Worm (Caenorhabditis elegans): Measurements from ENCODE around the gene srh-293.

Gene srh-293

DNA sequence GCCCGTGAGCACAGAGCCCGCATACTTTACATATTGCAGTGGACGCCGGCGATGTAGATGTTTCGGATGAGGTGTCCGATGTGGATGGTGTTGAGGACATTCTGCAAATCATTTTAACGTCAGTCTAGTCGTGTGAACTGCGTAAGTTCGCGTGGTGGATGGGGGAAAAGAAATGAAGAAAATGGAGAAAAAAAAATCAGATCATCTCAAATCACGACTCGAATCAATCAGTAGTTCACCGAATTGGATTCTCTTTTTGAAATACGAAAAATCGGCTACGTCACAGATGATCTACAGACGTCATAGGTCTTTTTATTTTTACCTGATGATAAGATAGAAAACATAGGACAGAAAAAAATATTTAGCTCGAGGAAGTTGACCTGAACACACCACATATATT lies 10.4 kb downstream of the srh-293 start, which contains the start of gene nhr-102:
Gene nhr-102 (minus strand): TSS at position 101 of the 400 bp plus-strand sequence.
- no peak for TF ChIP-seq nhr-129 (tag; optimal IDR thresholded peaks at IDR 0.05)
- no peak for TF ChIP-seq dmd-4 (tag; optimal IDR thresholded peaks at IDR 0.05)
- TF ChIP-seq blmp-1 (tag; optimal IDR thresholded peaks at IDR 0.05; ENCODE audit: insufficient read depth), result no peak
- no peak for TF ChIP-seq nhr-77 (tag; optimal IDR thresholded peaks at IDR 0.05)
- TF ChIP-seq Y55F3AM.14 (GFP tag; optimal IDR thresholded peaks at IDR 0.05), result no peak
- no peak for TF ChIP-seq ZK546.5 (tag; optimal IDR thresholded peaks at IDR 0.05)
- no peak for TF ChIP-seq aly-2 (tag; optimal IDR thresholded peaks at IDR 0.05)
- TF ChIP-seq ceh-16 (tag; optimal IDR thresholded peaks at IDR 0.05), result no peak
- no peak for TF ChIP-seq unc-62 (GFP tag; optimal IDR thresholded peaks at IDR 0.05)
- no peak for TF ChIP-seq nhr-10 (tag; optimal IDR thresholded peaks at IDR 0.05)
- TF ChIP-seq nhr-11 (tag; optimal IDR thresholded peaks at IDR 0.05), result no peak

DNA sequence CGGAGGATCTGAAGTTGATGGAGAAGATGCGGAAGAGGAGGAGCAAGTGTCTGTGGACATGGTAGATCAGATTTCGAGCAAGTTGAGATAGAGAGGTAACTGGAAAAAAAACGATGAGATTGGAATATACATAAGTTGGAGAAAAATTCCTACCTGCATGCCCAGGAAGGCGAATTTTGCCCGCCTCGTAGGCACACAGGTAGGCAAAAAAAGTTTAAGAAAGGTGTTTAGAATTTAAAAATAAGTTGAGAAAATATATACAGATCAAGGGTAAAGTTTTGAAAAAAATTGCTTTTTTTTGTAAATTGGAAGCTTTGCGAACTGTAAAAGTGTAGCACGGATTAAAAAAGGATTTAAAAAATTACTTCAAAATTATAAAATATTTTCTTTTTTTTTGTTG lies 13.6 kb downstream of the srh-293 start, which contains the start of gene nhr-84:
Gene nhr-84 (minus strand): TSS at position 101 of the 400 bp plus-strand sequence.
- TF ChIP-seq alr-1 (tag; optimal IDR thresholded peaks at IDR 0.05) (no peak), nhr-11 (tag; optimal IDR thresholded peaks at IDR 0.05) (no peak), unc-55 (GFP tag; optimal IDR thresholded peaks at IDR 0.05) (no peak), aly-2 (tag; optimal IDR thresholded peaks at IDR 0.05) (no peak), ZK546.5 (tag; optimal IDR thresholded peaks at IDR 0.05) (no peak), dmd-4 (tag; optimal IDR thresholded peaks at IDR 0.05) (no peak), Y55F3AM.14 (GFP tag; optimal IDR thresholded peaks at IDR 0.05) (no peak), nhr-6 (tag; optimal IDR thresholded peaks at IDR 0.05) (no peak), nhr-77 (tag; optimal IDR thresholded peaks at IDR 0.05) (no peak), nhr-25 (tag; optimal IDR thresholded peaks at IDR 0.05) (no peak), ztf-4 (tag; optimal IDR thresholded peaks at IDR 0.05) (no peak), nhr-237 (tag; optimal IDR thresholded peaks at IDR 0.05) (no peak), peb-1 (tag; optimal IDR thresholded peaks at IDR 0.05) (no peak)

DNA sequence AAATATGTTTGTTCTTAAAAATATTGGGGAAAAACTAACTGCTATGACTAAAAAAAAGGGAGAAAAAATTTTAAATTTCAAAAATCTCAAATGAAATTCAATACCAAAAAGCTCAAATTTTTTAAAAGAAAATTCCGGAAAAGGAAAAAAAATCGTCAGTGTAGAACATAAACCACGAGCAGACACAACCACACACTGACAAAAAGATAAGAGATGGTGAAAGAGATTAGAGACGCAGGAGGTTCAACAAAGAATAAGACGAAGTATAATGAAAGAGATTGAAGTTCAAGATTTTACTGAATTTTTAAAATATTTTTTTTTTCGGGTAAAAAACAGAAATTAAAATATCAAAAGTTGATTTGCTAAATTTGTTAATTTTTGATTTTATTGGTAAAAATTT lies 14.1 kb downstream of the srh-293 start:
- TF ChIP-seq lin-13 (GFP tag; optimal IDR thresholded peaks at IDR 0.05) (no peak), lin-39 (tag; optimal IDR thresholded peaks at IDR 0.05) (no peak), sem-4 (tag; optimal IDR thresholded peaks at IDR 0.05) (no peak), egl-27 (tag; optimal IDR thresholded peaks at IDR 0.05) (no peak), mdl-1 (tag; optimal IDR thresholded peaks at IDR 0.05) (no peak), F13H6.1 (tag; optimal IDR thresholded peaks at IDR 0.05) (no peak), nhr-23 (tag; optimal IDR thresholded peaks at IDR 0.05) (no peak), alr-1 (tag; optimal IDR thresholded peaks at IDR 0.05) (no peak), ceh-16 (tag; optimal IDR thresholded peaks at IDR 0.05) (no peak), nhr-237 (tag; optimal IDR thresholded peaks at IDR 0.05) (no peak), Y55F3AM.14 (GFP tag; optimal IDR thresholded peaks at IDR 0.05) (peak; percentile 1), nhr-25 (tag; optimal IDR thresholded peaks at IDR 0.05) (no peak), sma-9 (GFP tag; optimal IDR thresholded peaks at IDR 0.05) (peak; percentile 20), sma-9 (tag; optimal IDR thresholded peaks at IDR 0.05) (no peak), unc-55 (GFP tag; optimal IDR thresholded peaks at IDR 0.05) (no peak), elt-3 (tag; optimal IDR thresholded peaks at IDR 0.05) (no peak), fos-1 (tag; optimal IDR thresholded peaks at IDR 0.05) (peak; percentile 76)

DNA sequence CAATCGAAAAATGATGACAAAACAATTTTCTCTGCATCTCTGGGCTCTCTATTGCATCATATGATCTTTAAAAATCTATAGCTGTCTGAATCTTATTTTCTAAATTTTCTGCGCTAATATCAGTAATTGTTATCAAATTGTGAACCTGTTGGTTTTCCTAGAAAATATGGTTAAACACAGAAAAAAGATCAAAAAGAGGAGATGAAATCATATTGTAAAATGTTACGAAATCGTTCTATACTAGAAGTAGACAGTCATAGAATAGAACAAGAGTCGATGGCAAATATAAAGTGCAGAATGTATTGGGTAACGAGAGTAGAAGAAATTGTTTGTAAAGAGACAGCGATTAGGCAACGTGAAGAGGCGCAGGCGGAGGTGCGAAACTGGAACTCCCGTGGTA lies 14.8 kb downstream of the srh-293 start:
- TF ChIP-seq ama-1 (optimal IDR thresholded peaks at IDR 0.05) (no peak), ceh-82 (tag; optimal IDR thresholded peaks at IDR 0.05) (no peak), ztf-4 (tag; optimal IDR thresholded peaks at IDR 0.05) (no peak), nhr-129 (tag; optimal IDR thresholded peaks at IDR 0.05) (peak; percentile 94), C34F6.9 (tag; optimal IDR thresholded peaks at IDR 0.05) (peak; percentile 73), F13H6.1 (tag; optimal IDR thresholded peaks at IDR 0.05) (peak; percentile 57), sem-4 (tag; optimal IDR thresholded peaks at IDR 0.05) (no peak), aly-2 (tag; optimal IDR thresholded peaks at IDR 0.05) (no peak), nhr-12 (tag; optimal IDR thresholded peaks at IDR 0.05) (no peak), snpc-4 (tag; optimal IDR thresholded peaks at IDR 0.05) (no peak), ztf-11 (tag; optimal IDR thresholded peaks at IDR 0.05) (no peak), nhr-25 (tag; optimal IDR thresholded peaks at IDR 0.05) (peak; percentile 47), nhr-6 (tag; optimal IDR thresholded peaks at IDR 0.05) (peak; percentile 14), fos-1 (tag; optimal IDR thresholded peaks at IDR 0.05) (peak; percentile 85), unc-62 (GFP tag; optimal IDR thresholded peaks at IDR 0.05) (no peak), unc-55 (GFP tag; optimal IDR thresholded peaks at IDR 0.05) (peak; percentile 57), nhr-23 (tag; optimal IDR thresholded peaks at IDR 0.05) (no peak), dmd-4 (tag; optimal IDR thresholded peaks at IDR 0.05) (no peak), Y55F3AM.14 (GFP tag; optimal IDR thresholded peaks at IDR 0.05) (no peak), peb-1 (tag; optimal IDR thresholded peaks at IDR 0.05) (no peak), nhr-21 (tag; optimal IDR thresholded peaks at IDR 0.05) (peak; percentile 57), mab-5 (tag; optimal IDR thresholded peaks at IDR 0.05) (no peak), alr-1 (tag; optimal IDR thresholded peaks at IDR 0.05) (no peak), blmp-1 (tag; optimal IDR thresholded peaks at IDR 0.05; ENCODE audit: insufficient read depth) (peak; percentile 5), zag-1 (tag; optimal IDR thresholded peaks at IDR 0.05) (no peak), skn-1 (tag; optimal IDR thresholded peaks at IDR 0.05) (peak; percentile 98), gmeb-1 (tag; optimal IDR thresholded peaks at IDR 0.05) (peak; percentile 25), lin-11 (tag; optimal IDR thresholded peaks at IDR 0.05) (no peak), R02D3.7 (tag; optimal IDR thresholded peaks at IDR 0.05) (no peak), elt-1 (tag; optimal IDR thresholded peaks at IDR 0.05) (no peak), lin-39 (tag; optimal IDR thresholded peaks at IDR 0.05) (no peak), egl-27 (tag; optimal IDR thresholded peaks at IDR 0.05) (no peak), nhr-77 (tag; optimal IDR thresholded peaks at IDR 0.05) (no peak), elt-3 (tag; optimal IDR thresholded peaks at IDR 0.05) (no peak), nhr-237 (tag; optimal IDR thresholded peaks at IDR 0.05) (no peak), nhr-10 (tag; optimal IDR thresholded peaks at IDR 0.05) (no peak), nhr-11 (tag; optimal IDR thresholded peaks at IDR 0.05) (no peak), ceh-16 (tag; optimal IDR thresholded peaks at IDR 0.05) (no peak), sma-3 (GFP tag; optimal IDR thresholded peaks at IDR 0.05) (peak; percentile 54)
